Worm (Caenorhabditis elegans) whole organism, L2 larva: Measurements from ENCODE around the gene C17G1.5.

Source experiments
- mdl-1 ChIP-seq, 2 experiments: fragments of 150-350 bp in 1 of 2; sonication (generic microtip) in 1 of 2; optimal IDR thresholded peaks; 2 replicates each; lab custom pipeline; 2017; ENCODE audit warnings: missing biosample characterization in 2 of 2, missing genetic modification characterization in 2 of 2
- nhr-237 ChIP-seq: fragments of 150-350 bp; optimal IDR thresholded peaks from 2 replicates; lab custom pipeline; 2014; ENCODE audit warnings: missing biosample characterization, missing genetic modification characterization
- nhr-77 ChIP-seq: fragments of 150-350 bp; optimal IDR thresholded peaks from 2 replicates; lab custom pipeline; 2014; ENCODE audit warnings: missing biosample characterization, missing genetic modification characterization
- snpc-4 ChIP-seq: fragments of 150-350 bp; optimal IDR thresholded peaks from 2 replicates; lab custom pipeline; 2014; ENCODE audit warnings: missing biosample characterization, missing genetic modification characterization

DNA sequence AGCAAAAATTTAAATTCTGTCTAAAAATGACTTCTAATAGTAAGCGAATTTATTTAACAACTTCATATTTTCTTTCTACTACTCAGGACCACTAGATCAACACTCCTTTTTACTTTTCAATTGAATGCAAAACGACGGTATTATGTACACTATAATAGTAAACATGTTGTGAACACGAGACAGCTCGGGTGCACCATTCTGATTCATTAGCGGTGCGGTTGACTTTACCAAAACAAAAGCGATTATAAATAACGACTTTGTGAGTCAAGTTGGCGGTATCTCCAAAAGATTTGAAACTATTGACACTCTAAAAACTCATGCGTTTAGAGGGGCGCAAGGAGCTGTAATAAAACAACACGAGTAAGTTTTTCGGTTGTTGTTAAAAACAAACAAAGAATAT lies 1.9 kb downstream of the C17G1.5 start:
- TF ChIP-seq nhr-237 (tag; lab: Kevin White, UChicago), result no peak
- TF ChIP-seq mdl-1 (tag; optimal IDR thresholded peaks at IDR 0.05; lab: Kevin White, UChicago), result no peak
- TF ChIP-seq nhr-77 (tag; lab: Kevin White, UChicago), result no peak
- TF ChIP-seq snpc-4 (tag; lab: Kevin White, UChicago), result no peak
